Worm (Caenorhabditis elegans): ENCODE measurements around the gene C16E9.2.

The C16E9.2 gene

DNA sequence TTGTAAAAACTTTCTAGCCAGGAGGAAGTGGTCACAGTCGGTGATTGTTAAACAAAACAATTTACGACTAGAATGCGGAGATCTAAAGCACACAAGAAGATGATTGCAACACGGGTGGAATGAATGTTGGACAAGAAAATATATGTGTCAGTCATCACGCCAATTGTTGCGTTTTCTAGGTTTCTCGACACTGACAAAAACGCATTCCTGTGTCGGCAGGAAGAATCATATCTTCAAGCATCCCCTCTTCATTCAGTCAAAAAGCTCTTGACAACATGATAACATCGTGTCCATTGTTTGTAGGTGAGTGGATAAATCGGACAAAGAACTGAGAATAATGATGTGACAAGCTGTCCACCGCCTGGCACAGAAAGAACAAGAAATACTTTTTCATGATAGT is 24.0 kb downstream of the C16E9.2 start:
- TF ChIP-seq sptf-1 (tag; optimal IDR thresholded peaks at IDR 0.05) (no peak), unc-130 (tag; optimal IDR thresholded peaks at IDR 0.05) (peak; percentile 47), nhr-20 (tag; optimal IDR thresholded peaks at IDR 0.05) (no peak), unc-62 (GFP tag; optimal IDR thresholded peaks at IDR 0.05) (no peak), rnt-1 (tag; optimal IDR thresholded peaks at IDR 0.05) (peak; percentile 15), nhr-71 (tag; optimal IDR thresholded peaks at IDR 0.05) (peak; percentile 6), isw-1 (GFP tag; IDR thresholded peaks at IDR 0.05) (no peak), elt-2 (tag; optimal IDR thresholded peaks at IDR 0.05) (no peak), mef-2 (tag; optimal IDR thresholded peaks at IDR 0.05) (no peak), lin-14 (GFP tag; optimal IDR thresholded peaks at IDR 0.05) (peak; percentile 56)

DNA sequence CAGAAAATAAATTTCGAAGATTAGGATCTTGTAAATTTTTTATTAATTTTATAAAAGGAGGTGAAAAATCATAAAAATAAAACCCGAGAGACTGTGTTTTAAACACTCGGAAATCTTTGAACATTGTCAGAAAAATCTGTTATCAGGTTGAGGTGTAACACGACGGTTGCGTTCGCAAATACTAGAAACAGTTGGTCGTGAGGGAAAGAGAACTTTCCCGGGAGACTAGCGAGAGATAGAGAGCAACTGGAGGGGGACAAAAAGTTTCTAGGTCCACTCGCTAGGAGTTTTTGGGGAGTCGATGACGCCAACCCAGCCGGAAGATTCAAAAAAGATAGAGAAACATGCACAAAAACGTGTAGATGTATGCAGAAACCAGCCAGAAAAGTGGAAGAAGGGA is 26.8 kb downstream of the C16E9.2 start:
- TF ChIP-seq zag-1 (tag; optimal IDR thresholded peaks at IDR 0.05) (no peak), sup-37 (GFP tag; optimal IDR thresholded peaks at IDR 0.05) (no peak), nhr-28 (tag; optimal IDR thresholded peaks at IDR 0.05) (no peak), lin-35 (GFP tag; optimal IDR thresholded peaks at IDR 0.05) (no peak), unc-62 (GFP tag; optimal IDR thresholded peaks at IDR 0.05) (no peak), nhr-76 (tag; optimal IDR thresholded peaks at IDR 0.05) (no peak), rnt-1 (tag; optimal IDR thresholded peaks at IDR 0.05) (peak; percentile 17), tlp-1 (tag; optimal IDR thresholded peaks at IDR 0.05) (no peak), grh-1 (GFP tag; IDR thresholded peaks at IDR 0.05) (no peak), zip-4 (GFP tag; optimal IDR thresholded peaks at IDR 0.05) (no peak), fkh-10 (GFP tag; optimal IDR thresholded peaks at IDR 0.05) (no peak), ceh-90 (tag; optimal IDR thresholded peaks at IDR 0.05) (no peak), mep-1 (tag; optimal IDR thresholded peaks at IDR 0.05) (no peak), lin-14 (GFP tag; optimal IDR thresholded peaks at IDR 0.05) (peak; percentile 49), xbp-1 (tag; optimal IDR thresholded peaks at IDR 0.05) (no peak), ceh-8 (GFP tag; optimal IDR thresholded peaks at IDR 0.05) (no peak), ceh-82 (tag; optimal IDR thresholded peaks at IDR 0.05) (no peak)

DNA sequence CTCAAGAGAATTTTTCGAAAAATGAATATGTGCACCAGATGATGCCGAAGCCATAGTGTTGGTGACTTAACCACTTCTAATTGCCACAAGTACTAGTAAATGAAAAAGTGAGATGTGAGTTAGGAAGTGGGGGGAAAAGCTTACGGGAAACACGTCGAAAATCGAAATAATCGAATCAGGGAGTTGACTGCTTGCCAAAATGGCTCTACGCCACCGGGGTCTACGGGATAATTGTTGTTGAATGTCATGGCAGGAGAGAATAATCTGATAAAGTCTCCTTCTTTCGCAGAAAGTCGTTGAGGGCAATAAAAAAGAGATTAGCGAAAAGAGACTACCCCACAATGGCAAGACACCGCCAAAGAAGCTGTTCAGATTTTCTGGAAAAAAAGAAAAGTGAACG is 28.3 kb downstream of the C16E9.2 start:
- no peak for TF ChIP-seq grh-1 (GFP tag; IDR thresholded peaks at IDR 0.05)
- peak; percentile 21 for TF ChIP-seq lin-14 (GFP tag; optimal IDR thresholded peaks at IDR 0.05)
- no peak for TF ChIP-seq hpl-2 (GFP tag; optimal IDR thresholded peaks at IDR 0.05)
- no peak for TF ChIP-seq hlh-4 (tag; optimal IDR thresholded peaks at IDR 0.05)
- TF ChIP-seq hlh-17 (GFP tag; optimal IDR thresholded peaks at IDR 0.05; ENCODE audit: borderline replicate concordance): no peak
- TF ChIP-seq mep-1 (tag; optimal IDR thresholded peaks at IDR 0.05): no peak
- TF ChIP-seq jun-1 (tag; optimal IDR thresholded peaks at IDR 0.05): no peak

DNA sequence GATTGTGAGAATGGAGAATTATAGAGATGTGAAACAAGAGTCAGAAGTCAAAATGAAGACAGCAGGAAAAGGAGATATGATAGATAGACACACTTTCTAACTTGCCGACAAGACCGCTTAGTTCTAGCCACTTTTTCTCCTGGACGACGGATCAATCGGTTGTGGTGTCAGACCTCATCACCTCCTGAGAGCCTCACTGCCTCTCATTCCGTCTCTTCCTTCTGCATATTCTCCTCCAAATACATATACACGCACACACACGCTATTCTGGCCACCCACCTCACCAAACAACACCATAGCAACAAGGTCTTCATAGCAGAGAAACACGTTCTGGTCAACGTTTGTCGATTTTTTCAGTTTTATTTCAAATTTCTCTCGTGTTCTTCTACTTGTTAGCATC is 31.5 kb downstream of the C16E9.2 start, which contains the start of gene F01E11.3:
Gene F01E11.3 (plus strand): TSS at position 301 of the 400 bp plus-strand sequence.
- TF ChIP-seq tbx-2 (tag; optimal IDR thresholded peaks at IDR 0.05): no peak
- no peak for TF ChIP-seq rnt-1 (tag; optimal IDR thresholded peaks at IDR 0.05)
- TF ChIP-seq nhr-71 (tag; optimal IDR thresholded peaks at IDR 0.05): no peak
- TF ChIP-seq ztf-4 (tag; optimal IDR thresholded peaks at IDR 0.05): no peak
- no peak for TF ChIP-seq mdl-1 (tag; optimal IDR thresholded peaks at IDR 0.05)
- no peak for TF ChIP-seq pqm-1 (tag; optimal IDR thresholded peaks at IDR 0.05)

DNA sequence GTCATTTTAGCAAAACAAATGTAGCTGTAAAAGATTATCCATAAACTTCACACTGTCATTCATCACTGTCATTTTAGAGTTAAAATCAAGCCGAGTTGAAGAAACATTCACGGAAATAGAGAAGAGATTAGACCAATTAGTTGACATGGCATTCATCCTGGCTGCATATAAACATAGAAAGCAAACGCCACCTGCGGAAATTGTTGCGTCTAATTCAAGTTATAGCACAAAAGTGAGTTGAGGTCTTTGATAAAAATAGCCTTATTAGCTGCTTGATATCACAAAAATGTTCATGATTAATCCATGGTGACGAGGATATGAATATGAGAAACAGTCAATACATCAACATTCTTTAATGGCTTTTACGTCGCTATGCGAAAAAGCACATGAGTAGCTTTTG is 33.0 kb downstream of the C16E9.2 start:
- no peak for TF ChIP-seq unc-62 (GFP tag; optimal IDR thresholded peaks at IDR 0.05)
- no peak for TF ChIP-seq mef-2 (tag; optimal IDR thresholded peaks at IDR 0.05)
- no peak for TF ChIP-seq hlh-4 (tag; optimal IDR thresholded peaks at IDR 0.05)
- TF ChIP-seq mdl-1 (tag; optimal IDR thresholded peaks at IDR 0.05): no peak
- TF ChIP-seq lin-35 (GFP tag; optimal IDR thresholded peaks at IDR 0.05): no peak
- TF ChIP-seq dsc-1 (tag; optimal IDR thresholded peaks at IDR 0.05): peak; percentile 90
- TF ChIP-seq sox-4 (tag; optimal IDR thresholded peaks at IDR 0.05): no peak
- peak; percentile 40 for TF ChIP-seq fkh-8 (tag; optimal IDR thresholded peaks at IDR 0.05)
- TF ChIP-seq dpl-1 (GFP tag; optimal IDR thresholded peaks at IDR 0.05): no peak
- no peak for TF ChIP-seq nhr-77 (tag; optimal IDR thresholded peaks at IDR 0.05)
- no peak for TF ChIP-seq efl-1 (optimal IDR thresholded peaks at IDR 0.05)
- TF ChIP-seq efl-1 (GFP tag; optimal IDR thresholded peaks at IDR 0.05 in 1 of 2): peak in 1 of 2 experiments; percentile 49
- no peak for TF ChIP-seq C16A3.4 (tag; optimal IDR thresholded peaks at IDR 0.05)
- TF ChIP-seq fkh-10 (GFP tag; optimal IDR thresholded peaks at IDR 0.05): no peak
- no peak for TF ChIP-seq zip-4 (GFP tag; optimal IDR thresholded peaks at IDR 0.05)
- no peak for TF ChIP-seq egl-13 (tag; optimal IDR thresholded peaks at IDR 0.05)
- TF ChIP-seq ces-1 (GFP tag; optimal IDR thresholded peaks at IDR 0.05): no peak
- peak; percentile 32 for TF ChIP-seq pax-3 (tag; optimal IDR thresholded peaks at IDR 0.05)
- no peak for TF ChIP-seq nhr-237 (tag; optimal IDR thresholded peaks at IDR 0.05)
- no peak for TF ChIP-seq mep-1 (tag; optimal IDR thresholded peaks at IDR 0.05)
- no peak for TF ChIP-seq ceh-82 (tag; optimal IDR thresholded peaks at IDR 0.05)
- no peak for TF ChIP-seq swsn-7 (tag; optimal IDR thresholded peaks at IDR 0.05)
